Worm (Caenorhabditis elegans): Measurements from ENCODE around the gene lys-10.

ce11 chrIV:8348073-8348472 is 15.4 kb downstream of the lys-10 start, which contains the start of gene F17E9.4:
- TF ChIP-seq nhr-237 (tag; optimal IDR thresholded peaks at IDR 0.05) (no peak), unc-62 (GFP tag; optimal IDR thresholded peaks at IDR 0.05) (no peak), elt-1 (tag; optimal IDR thresholded peaks at IDR 0.05; ENCODE audit: borderline replicate concordance, insufficient read depth) (no peak), zip-8 (tag; optimal IDR thresholded peaks at IDR 0.05) (no peak), elt-3 (tag; optimal IDR thresholded peaks at IDR 0.05) (no peak), lsy-2 (tag; optimal IDR thresholded peaks at IDR 0.05) (no peak), ztf-11 (tag; optimal IDR thresholded peaks at IDR 0.05) (no peak), mab-5 (tag; optimal IDR thresholded peaks at IDR 0.05) (no peak), lin-13 (tag; optimal IDR thresholded peaks at IDR 0.05) (no peak), nhr-12 (tag; optimal IDR thresholded peaks at IDR 0.05) (no peak), bed-3 (GFP tag; optimal IDR thresholded peaks at IDR 0.05) (no peak), unc-39 (tag; optimal IDR thresholded peaks at IDR 0.05) (no peak)

All from whole organism, mixed stage, embryonic.